Fruit fly (Drosophila melanogaster) S2 (cell line): Measurements from ENCODE around the gene CG11037.

Experiments
- CG8478 ChIP-seq: fragments of >200 bp; optimal IDR thresholded peaks from 2 replicates; lab custom pipeline; 2018
- CTCF ChIP-seq, 2 experiments: fragments of >200 bp; optimal IDR thresholded peaks; 2 replicates each; lab custom pipeline; 2018

CG11037 gene

DNA sequence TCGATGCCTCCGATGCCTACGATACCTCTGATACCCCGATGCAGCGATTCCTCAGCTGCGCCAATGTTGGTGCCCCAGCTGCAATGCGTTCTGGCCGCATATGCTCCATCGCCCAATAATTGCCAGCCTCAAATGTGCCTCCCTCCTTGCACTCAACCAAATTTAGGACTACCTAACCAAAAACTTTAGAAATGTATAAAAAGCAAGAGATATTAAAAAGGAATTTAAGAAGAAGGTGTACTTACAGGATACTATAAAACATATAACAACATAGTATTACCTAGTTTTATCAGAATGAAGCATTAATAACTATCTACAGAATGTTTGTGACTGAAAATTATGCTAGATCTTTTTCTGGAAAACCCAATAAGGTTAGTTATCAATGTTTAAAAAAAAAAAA lies 20.5 kb upstream of the CG11037 start:
- no peak for TF ChIP-seq CTCF (optimal IDR thresholded peaks at IDR 0.05; lab: Kevin White, UChicago)
- no peak for TF ChIP-seq CG8478 (lab: Kevin White, UChicago)

DNA sequence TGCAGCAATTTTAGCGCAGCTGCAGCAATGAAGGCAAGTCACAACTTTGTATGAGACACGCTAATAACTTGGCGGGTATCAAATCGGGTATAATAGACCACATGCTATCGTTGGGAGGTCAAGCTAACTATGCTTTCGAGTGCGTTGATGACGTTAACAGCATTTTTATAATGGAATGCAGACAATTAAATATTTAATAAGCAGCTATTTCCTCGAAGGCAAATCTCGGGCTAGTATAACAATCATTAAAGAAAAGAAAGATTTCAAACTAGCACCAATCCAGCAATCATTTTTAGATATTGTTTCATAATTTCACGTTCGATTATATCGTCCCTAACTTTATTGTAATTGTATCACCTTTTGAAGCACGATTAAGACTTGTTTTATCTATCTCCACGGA lies 19.3 kb upstream of the CG11037 start:
- TF ChIP-seq CTCF (optimal IDR thresholded peaks at IDR 0.05; lab: Kevin White, UChicago) (no peak), CG8478 (lab: Kevin White, UChicago) (no peak)

DNA sequence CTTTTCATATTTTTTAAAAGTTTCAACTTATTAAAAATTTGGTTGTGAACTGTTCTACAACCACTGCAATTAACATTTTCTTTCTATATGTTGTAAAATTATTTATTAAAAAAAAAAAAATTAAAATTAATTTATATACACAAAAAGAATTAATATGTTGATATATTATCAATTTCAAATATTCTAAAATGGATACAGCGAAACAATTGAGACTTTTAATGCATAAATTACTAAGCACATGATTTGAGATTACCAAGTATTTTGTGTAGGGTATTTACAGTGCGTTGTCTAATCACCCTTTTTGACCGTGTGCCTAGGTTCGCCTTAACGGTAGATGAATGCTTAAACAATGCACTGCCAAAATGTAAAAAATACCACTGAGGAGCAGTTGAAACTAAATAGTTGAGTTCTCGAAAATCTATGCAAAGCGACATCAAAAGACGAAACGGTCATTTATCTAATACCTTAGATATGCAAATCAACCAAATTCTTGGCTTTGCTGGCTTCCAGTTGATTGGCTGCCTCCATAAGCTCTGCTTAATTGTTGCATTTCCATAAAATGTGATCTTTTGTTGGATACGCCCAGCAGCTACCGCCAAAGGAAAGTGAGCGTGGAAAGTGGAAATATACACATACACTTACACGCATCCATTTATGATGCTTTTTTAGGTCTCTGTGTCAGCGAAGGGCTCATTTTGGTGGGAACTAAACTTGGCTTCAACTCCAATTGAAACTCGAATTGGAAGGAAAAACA lies 16.0 kb upstream of the CG11037 start:
- TF ChIP-seq CTCF (optimal IDR thresholded peaks at IDR 0.05; lab: Kevin White, UChicago) (no peak), CG8478 (lab: Kevin White, UChicago) (no peak)

DNA sequence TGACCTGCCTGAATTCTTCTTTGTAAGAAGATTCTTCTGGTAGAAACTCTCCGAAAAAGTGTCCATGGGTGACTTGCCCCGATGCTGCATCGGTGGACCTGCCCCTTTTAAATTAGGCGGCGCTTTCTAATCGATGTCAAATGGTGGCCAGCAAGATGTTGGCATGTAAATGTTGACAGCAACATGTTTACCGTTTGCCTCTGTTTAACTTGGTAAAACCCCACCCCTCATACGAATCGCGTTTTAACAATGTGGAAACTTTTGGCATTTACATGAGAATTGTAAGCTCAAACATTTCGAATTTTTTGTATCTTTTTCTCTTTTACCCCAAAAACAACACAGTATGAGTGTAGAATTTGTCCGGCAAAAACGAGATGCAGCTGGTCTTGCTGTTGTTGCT lies 15.2 kb upstream of the CG11037 start:
- no peak for TF ChIP-seq CG8478 (lab: Kevin White, UChicago)
- TF ChIP-seq CTCF (optimal IDR thresholded peaks at IDR 0.05; lab: Kevin White, UChicago), result no peak

DNA sequence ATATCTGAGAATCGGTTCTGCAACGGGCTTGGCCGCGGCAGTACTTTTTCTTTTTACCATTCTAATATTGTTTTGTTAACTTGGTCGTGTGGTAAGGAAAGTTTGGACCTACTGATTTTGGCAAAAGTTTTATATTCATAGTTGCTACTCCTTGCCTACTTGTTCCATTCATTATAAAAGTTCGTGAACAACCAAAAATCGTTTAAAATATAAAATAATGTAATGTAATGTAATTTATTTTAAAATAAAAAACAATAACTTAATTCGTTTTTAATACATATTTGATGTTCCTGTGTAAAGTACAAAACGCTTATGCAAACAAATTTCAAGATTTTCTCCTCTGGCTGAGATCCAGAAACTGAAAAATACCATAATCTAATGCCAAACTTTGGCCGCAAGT lies 13.4 kb upstream of the CG11037 start, which contains the start of gene CG33286:
Gene CG33286 (minus strand): TSS at position 101 of the 400 bp plus-strand sequence.
- TF ChIP-seq CG8478 (lab: Kevin White, UChicago) (no peak), CTCF (optimal IDR thresholded peaks at IDR 0.05; lab: Kevin White, UChicago) (no peak)

DNA sequence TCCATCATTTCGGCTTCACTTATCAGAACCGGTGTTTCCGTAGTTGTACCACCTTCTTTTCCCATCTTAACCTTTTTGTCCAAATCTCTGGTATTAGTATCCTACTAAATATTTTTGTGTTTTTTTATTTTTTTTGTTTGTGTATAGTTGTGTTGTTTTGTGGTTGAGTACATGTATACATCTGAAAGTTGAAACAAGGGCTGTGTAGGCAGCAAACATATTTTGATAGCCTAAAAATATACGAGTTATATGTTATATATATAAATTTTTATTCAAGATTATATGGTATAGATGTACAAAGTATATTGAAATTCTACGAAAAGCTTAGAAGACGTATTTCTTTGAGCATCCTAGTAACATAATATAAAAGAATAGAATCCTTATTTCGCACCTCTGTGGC lies 9.4 kb upstream of the CG11037 start, which contains the start of gene CG33287:
Gene CG33287 (minus strand): TSS at position 101 of the 400 bp plus-strand sequence.
- TF ChIP-seq CTCF (optimal IDR thresholded peaks at IDR 0.05; lab: Kevin White, UChicago) (no peak), CG8478 (lab: Kevin White, UChicago) (no peak)

DNA sequence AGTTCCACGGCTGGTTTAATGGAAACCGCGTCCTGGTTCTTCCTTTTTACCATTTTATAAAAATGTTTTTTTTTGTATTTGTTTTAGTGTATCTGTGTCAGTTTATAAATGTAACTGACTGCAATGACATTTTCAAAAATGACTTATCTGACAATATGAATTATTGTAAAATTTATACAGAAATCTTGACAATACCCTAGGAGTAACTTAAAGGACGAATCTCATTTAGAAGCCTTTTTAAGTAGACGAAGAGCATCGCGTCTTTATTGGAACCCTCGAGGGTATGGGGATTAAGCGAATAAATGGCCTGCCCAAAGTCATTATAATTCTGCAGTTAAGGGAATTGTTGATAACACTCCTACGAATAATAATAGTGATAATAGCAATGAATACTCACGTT lies 5.5 kb upstream of the CG11037 start, which contains the start of gene CG12983:
Gene CG12983 (minus strand): TSS at position 101 of the 400 bp plus-strand sequence.
- TF ChIP-seq CTCF (optimal IDR thresholded peaks at IDR 0.05; lab: Kevin White, UChicago) (no peak), CG8478 (lab: Kevin White, UChicago) (no peak)

DNA sequence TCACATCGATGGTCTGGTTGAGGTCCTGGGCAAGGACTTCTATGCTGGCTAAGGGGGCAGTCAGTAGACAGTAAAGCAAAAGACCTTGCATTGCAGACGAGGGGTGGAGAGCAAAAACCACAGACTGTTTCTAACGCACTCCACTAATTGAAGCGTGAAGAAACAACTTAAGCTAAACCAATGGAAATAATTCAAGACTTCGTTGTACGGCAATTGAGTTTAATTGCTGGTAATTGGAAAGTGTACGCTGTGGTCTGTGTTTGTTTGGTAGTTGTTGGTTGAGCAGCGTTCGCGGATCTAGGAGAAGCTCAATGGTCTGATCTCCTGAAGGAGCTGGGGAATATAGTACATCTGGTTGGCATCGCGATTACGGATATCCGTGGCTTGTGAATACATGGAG lies 1.3 kb upstream of the CG11037 start, which contains the start of gene CG10587:
Gene CG10587 (minus strand): TSS at position 101 of the 400 bp plus-strand sequence.
- TF ChIP-seq CTCF (optimal IDR thresholded peaks at IDR 0.05; lab: Kevin White, UChicago) (no peak), CG8478 (lab: Kevin White, UChicago) (no peak)

DNA sequence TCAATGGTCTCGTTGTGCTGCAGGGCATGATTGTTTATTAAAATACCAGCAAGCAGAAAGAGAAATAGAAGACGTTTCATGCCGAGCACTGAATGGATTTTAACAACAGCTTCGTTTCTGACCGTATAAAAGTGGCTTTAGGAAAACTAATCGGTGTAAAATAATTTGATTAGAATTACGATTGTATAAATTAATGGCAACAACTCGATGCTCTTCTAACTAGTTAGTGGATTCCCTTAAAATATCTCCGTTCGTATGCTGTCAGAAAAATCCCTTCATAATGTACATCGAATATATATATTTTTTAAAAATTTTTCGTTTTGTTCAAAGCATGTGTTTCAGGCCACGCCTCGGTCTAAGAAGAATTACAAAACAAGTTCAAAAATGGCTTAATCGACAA lies 4.5 kb downstream of the CG11037 start, which contains the start of the genes Sems and CG10588:
Gene Sems (minus strand): TSS at position 101 of the 400 bp plus-strand sequence.
Gene CG10588 (plus strand): TSS at position 285 of the 400 bp plus-strand sequence.
- no peak for TF ChIP-seq CG8478 (lab: Kevin White, UChicago)
- TF ChIP-seq CTCF (optimal IDR thresholded peaks at IDR 0.05; lab: Kevin White, UChicago), result no peak

DNA sequence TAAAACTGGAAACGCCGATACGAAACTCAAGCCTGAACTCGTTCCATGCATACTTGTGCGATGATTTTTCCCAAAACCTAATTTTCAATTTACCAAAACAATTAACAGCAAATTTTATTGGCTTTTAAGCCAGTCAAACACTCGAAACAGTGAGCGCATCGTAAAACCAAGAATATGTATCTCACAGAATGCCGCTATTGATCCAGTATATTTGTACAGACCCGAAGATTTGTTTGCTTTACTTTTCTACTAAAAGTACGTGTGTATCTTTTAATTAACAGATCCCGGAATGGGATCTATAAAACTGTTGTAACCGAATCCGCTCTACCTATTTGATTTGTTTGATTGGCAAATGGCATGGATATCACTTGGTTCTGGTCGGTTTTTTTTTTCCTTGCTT lies 7.1 kb downstream of the CG11037 start:
- TF ChIP-seq CTCF (optimal IDR thresholded peaks at IDR 0.05; lab: Kevin White, UChicago), result no peak
- TF ChIP-seq CG8478 (lab: Kevin White, UChicago), result no peak

DNA sequence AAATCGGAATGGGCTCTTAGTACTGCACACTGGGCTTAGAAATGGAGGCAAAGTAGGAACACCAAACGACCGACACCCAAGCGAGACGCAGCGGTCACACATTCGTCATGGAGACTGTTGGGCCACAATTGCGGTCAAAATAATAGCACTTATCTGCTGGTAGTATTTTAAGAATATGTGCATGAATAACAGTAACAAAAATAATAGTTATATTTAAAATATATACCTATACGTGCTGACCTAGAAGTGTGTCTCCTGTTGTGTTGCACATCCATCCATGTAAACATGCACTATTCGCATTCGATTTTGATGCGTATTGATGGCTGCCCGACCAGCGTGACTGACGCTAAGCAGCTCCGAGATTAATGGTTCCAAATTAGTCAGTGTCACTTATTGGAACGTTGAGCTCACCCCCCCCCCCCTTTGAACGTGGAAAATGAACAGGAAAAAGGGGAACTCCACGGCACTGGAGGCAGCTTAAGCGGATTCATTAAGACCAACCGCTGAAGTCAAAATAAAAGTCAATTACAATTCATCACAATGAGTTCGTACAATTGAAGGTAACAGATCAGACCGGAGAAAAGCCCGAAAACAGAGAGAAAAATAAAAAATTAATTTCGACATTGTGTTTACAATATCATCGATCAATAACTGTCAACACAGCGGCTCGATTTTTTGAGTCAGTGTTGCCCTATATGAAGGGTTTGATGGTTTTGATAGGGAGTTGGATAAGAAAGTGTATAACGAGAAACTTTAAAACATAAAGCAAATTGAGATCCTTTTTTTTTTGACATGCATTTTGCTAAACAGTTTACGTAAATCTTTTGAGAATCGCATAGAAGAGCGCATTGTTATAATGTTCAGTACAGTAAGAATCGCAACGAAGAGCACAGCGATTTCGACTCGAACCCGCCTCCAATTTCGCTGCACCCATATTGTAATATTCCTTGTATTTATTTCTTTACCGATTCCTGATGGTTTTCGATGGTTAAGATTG lies 8.3 kb downstream of the CG11037 start:
- TF ChIP-seq CG8478 (lab: Kevin White, UChicago) (no peak), CTCF (optimal IDR thresholded peaks at IDR 0.05; lab: Kevin White, UChicago) (no peak)

DNA sequence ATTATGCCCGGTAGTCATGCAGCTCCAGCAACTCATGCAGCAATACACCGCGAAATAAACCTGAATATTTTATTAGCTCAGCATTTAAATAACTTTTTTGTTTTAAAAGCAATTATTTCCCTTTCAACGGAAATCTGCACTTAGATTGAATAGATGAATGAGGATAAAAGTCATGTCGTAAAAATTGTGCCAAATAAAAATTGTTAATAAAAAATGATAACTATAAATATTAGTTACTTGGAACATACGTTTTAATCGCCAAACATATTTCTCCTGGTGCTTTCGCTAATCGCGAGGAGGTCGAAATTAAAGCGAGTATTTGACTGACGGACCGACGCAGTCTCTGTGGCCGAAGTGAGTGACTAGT lies 9.1 kb downstream of the CG11037 start:
- no peak for TF ChIP-seq CTCF (optimal IDR thresholded peaks at IDR 0.05; lab: Kevin White, UChicago)
- no peak for TF ChIP-seq CG8478 (lab: Kevin White, UChicago)

DNA sequence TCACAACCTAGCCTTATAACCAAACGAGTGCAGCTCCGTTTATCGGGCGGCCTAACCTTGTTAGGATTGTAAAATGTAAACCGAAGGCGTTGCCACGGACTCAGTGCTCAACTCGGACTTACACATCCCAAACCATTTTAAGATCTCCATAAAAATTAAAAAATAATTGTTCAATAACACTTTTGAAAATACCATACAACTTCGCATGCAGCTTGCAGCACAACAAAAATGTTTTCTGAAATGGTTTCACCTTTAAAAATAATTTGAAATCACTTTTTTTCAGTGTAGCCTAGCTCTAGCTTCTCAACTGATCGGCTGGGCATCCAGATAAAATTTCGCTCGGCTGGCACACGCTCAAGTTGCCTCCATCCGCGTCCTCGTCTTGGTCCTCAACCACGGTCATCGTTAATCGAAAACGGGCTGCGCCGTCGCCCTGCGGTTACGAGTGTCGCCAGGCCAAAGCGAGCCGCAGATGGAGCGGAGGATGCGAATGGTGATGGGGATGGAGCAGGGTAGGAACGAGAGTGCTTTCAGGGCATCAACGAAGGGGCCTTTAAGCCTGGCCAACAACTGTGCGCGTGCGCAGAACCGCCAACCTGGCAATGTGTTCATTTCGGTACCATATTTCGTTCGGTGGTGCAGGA lies 9.6 kb downstream of the CG11037 start:
- TF ChIP-seq CG8478 (lab: Kevin White, UChicago) (no peak), CTCF (optimal IDR thresholded peaks at IDR 0.05; lab: Kevin White, UChicago) (no peak)

DNA sequence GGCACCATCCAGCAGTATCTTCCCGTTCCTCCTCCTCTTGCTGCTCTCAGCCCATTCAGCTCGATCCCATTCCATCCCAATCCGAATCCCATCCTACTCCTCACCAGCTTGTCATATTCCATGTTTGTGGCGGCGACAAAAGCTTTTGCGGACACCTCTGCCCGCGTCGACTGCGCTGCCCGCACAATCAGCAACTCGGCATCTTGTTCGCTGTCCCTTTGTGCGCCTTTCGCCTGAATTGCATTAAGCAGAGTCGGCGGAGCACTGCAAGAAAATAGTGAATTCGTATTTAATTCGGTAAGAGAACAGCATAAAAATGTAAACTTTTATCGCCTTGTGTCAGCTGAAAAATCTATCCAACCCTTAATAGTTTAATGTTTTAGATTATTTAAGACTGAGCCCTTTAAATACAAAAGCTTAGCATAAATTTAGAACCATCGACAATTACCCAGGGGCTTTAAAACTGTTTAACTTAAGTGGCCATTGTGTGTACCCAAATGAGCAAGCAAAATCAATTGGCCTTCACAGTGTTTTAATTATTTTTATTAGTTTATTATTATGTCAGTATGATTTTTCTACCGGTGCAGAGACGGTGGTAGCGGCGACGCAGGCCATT lies 10.6 kb downstream of the CG11037 start:
- no peak for TF ChIP-seq CG8478 (lab: Kevin White, UChicago)
